Worm (Caenorhabditis elegans) whole organism, late embryonic: ENCODE results near the gene cth-2.
"Not testable (repeated sequence)": the region's sequence is repeated elsewhere in the genome, so short reads cannot be mapped to it uniquely, and the experiment has no call there.

Experiments
- C08G9.2 ChIP-seq: sonication (generic microtip); optimal IDR thresholded peaks from 2 replicates; lab custom pipeline; 2016; ENCODE audit warnings: mild to moderate bottlenecking, missing genetic modification characterization, moderate library complexity, missing compliant biosample characterization
- C38D4.7 ChIP-seq: fragments of 200-800 bp; sonication (Bioruptor generic); optimal IDR thresholded peaks from 2 replicates; lab custom pipeline; 2018; ENCODE audit warnings: mild to moderate bottlenecking, missing genetic modification characterization, moderate library complexity, missing compliant biosample characterization
- F13H6.1 ChIP-seq: sonication (generic microtip); optimal IDR thresholded peaks from 2 replicates; lab custom pipeline; 2016; ENCODE audit warnings: missing genetic modification characterization, missing compliant biosample characterization
- K09A11.1 ChIP-seq: sonication (generic microtip); optimal IDR thresholded peaks from 2 replicates; lab custom pipeline; 2017; ENCODE audit warnings: antibody characterized with exemption, mild to moderate bottlenecking, missing genetic modification characterization, missing compliant biosample characterization; ENCODE audit not compliant: insufficient read depth
- ahr-1 ChIP-seq: sonication (generic microtip); optimal IDR thresholded peaks from 2 replicates; lab custom pipeline; 2016; ENCODE audit warnings: missing genetic modification characterization, missing compliant biosample characterization
- ama-1 ChIP-seq: fragments of 150-350 bp; optimal IDR thresholded peaks from 2 replicates; lab custom pipeline; 2014
- ceh-18 ChIP-seq: sonication (generic microtip); optimal IDR thresholded peaks from 2 replicates; lab custom pipeline; 2016; ENCODE audit warnings: missing genetic modification characterization, missing compliant biosample characterization
- ceh-19 ChIP-seq: fragments of 200-800 bp; sonication (Bioruptor generic); optimal IDR thresholded peaks from 2 replicates; lab custom pipeline; 2018; ENCODE audit warnings: mild to moderate bottlenecking, missing genetic modification characterization, missing compliant biosample characterization
- ceh-34 ChIP-seq: sonication (generic microtip); optimal IDR thresholded peaks from 2 replicates; lab custom pipeline; 2016; ENCODE audit warnings: mild to moderate bottlenecking, missing genetic modification characterization, missing compliant biosample characterization
- dve-1 ChIP-seq: sonication (generic microtip); optimal IDR thresholded peaks from 2 replicates; lab custom pipeline; 2017; ENCODE audit warnings: antibody characterized with exemption, mild to moderate bottlenecking, missing genetic modification characterization, missing compliant biosample characterization
- elt-2 ChIP-seq: sonication (generic microtip); optimal IDR thresholded peaks from 2 replicates; lab custom pipeline; 2016; ENCODE audit warnings: missing genetic modification reagents, missing genetic modification characterization, missing compliant biosample characterization
- elt-4 ChIP-seq: sonication (generic microtip); optimal IDR thresholded peaks from 2 replicates; lab custom pipeline; 2016; ENCODE audit warnings: missing genetic modification characterization, missing compliant biosample characterization
- ets-4 ChIP-seq: sonication (generic microtip); optimal IDR thresholded peaks from 2 replicates; lab custom pipeline; 2016; ENCODE audit warnings: missing genetic modification characterization, missing compliant biosample characterization
- eyg-1 ChIP-seq: sonication (generic microtip); optimal IDR thresholded peaks from 2 replicates; lab custom pipeline; 2016; ENCODE audit warnings: missing genotype, missing genetic modification characterization, missing compliant biosample characterization
- fkh-10 ChIP-seq: fragments of 150-350 bp; optimal IDR thresholded peaks from 2 replicates; lab custom pipeline; 2014; ENCODE audit warnings: missing biosample characterization, missing genetic modification reagents, missing genetic modification characterization
- fkh-6 ChIP-seq: sonication (generic microtip); optimal IDR thresholded peaks from 2 replicates; lab custom pipeline; 2016; ENCODE audit warnings: missing genetic modification characterization, missing compliant biosample characterization
- hlh-13 ChIP-seq: fragments of 200-800 bp; sonication (Bioruptor generic); optimal IDR thresholded peaks from 2 replicates; lab custom pipeline; 2018; ENCODE audit warnings: mild to moderate bottlenecking, missing genetic modification characterization, missing compliant biosample characterization
- nfya-1 ChIP-seq: sonication (generic microtip); optimal IDR thresholded peaks from 2 replicates; lab custom pipeline; 2017; ENCODE audit warnings: missing genetic modification characterization, mild to moderate bottlenecking, missing compliant biosample characterization, antibody characterized with exemption, moderate library complexity
- nhr-11 ChIP-seq: fragments of 150-350 bp; optimal IDR thresholded peaks from 2 replicates; lab custom pipeline; 2014; ENCODE audit warnings: missing biosample characterization, missing genetic modification characterization
- nhr-232 ChIP-seq: sonication (generic microtip); optimal IDR thresholded peaks from 2 replicates; lab custom pipeline; 2016; ENCODE audit warnings: missing genetic modification characterization, missing compliant biosample characterization
- pag-3 ChIP-seq: sonication (generic microtip); optimal IDR thresholded peaks from 2 replicates; lab custom pipeline; 2016; ENCODE audit warnings: missing compliant biosample characterization, missing genetic modification characterization, borderline replicate concordance
- pax-1 ChIP-seq: fragments of 150-350 bp; optimal IDR thresholded peaks from 2 replicates; lab custom pipeline; 2014; ENCODE audit warnings: missing biosample characterization, missing genetic modification characterization
- pha-4 ChIP-seq: fragments of 150-350 bp; optimal IDR thresholded peaks from 2 replicates; lab custom pipeline; 2018; ENCODE audit warnings: missing biosample characterization, missing genetic modification reagents, missing genetic modification characterization
- pqm-1 ChIP-seq: sonication (generic microtip); optimal IDR thresholded peaks from 2 replicates; lab custom pipeline; 2016; ENCODE audit warnings: missing genetic modification characterization, missing compliant biosample characterization
- pros-1 ChIP-seq: fragments of 150-350 bp; optimal IDR thresholded peaks from 2 replicates; lab custom pipeline; 2014; ENCODE audit warnings: missing biosample characterization, missing genetic modification reagents, missing genetic modification characterization
- sox-2 ChIP-seq: fragments of 200-800 bp; sonication (Bioruptor generic); IDR thresholded peaks from 2 replicates; pipeline ENCODE4 v1.3.6; 2022; ENCODE audit warnings: missing genetic modification reagents, missing genetic modification characterization, missing compliant biosample characterization
- tbx-2 ChIP-seq: sonication (generic microtip); optimal IDR thresholded peaks from 2 replicates; lab custom pipeline; 2016; ENCODE audit warnings: missing genetic modification characterization, missing compliant biosample characterization
- tbx-7 ChIP-seq: sonication (generic microtip); optimal IDR thresholded peaks from 2 replicates; lab custom pipeline; 2016; ENCODE audit warnings: missing genotype, missing genetic modification characterization, missing compliant biosample characterization
- unc-3 ChIP-seq, 2 experiments: fragments of 200-800 bp in 1 of 2; sonication (Bioruptor generic) in 1 of 2; sonication (generic microtip) in 1 of 2; conservative IDR thresholded peaks in 1 of 2; optimal IDR thresholded peaks in 1 of 2; 2 replicates each; pipeline versions ENCODE4 v1.3.6 to Lab custom; 2016 to 2022; ENCODE audit warnings: missing compliant biosample characterization in 2 of 2, missing genetic modification characterization in 2 of 2, missing genetic modification reagents in 1 of 2
- unc-42 ChIP-seq: sonication (generic microtip); optimal IDR thresholded peaks from 2 replicates; lab custom pipeline; 2016; ENCODE audit warnings: missing genotype, missing genetic modification characterization, missing compliant biosample characterization
- unc-86 ChIP-seq: sonication (generic microtip); optimal IDR thresholded peaks from 2 replicates; lab custom pipeline; 2016; ENCODE audit warnings: missing genetic modification characterization, missing compliant biosample characterization
- ztf-16 ChIP-seq: sonication (generic microtip); optimal IDR thresholded peaks from 2 replicates; lab custom pipeline; 2017; ENCODE audit warnings: missing genetic modification characterization, missing compliant biosample characterization

cth-2 gene

ce11 chrII:7098578-7098977 lies 40.8 kb upstream of the cth-2 start, which contains the start of gene mct-5:
Gene mct-5, minus strand, starts transcription at chrII:7098593.
- TF ChIP-seq elt-4 (tag; lab: Kevin White, UChicago) = no peak
- no peak for TF ChIP-seq tbx-2 (tag; lab: Kevin White, UChicago)
- TF ChIP-seq ceh-18 (tag; lab: Kevin White, UChicago) = no peak
- TF ChIP-seq ceh-34 (tag; lab: Kevin White, UChicago) = no peak
- TF ChIP-seq dve-1 (tag; lab: Kevin White, UChicago) = no peak
- TF ChIP-seq unc-86 = no peak
- TF ChIP-seq fkh-6 (tag; lab: Kevin White, UChicago) = no peak
- no peak for TF ChIP-seq pag-3 (tag; lab: Kevin White, UChicago)
- no peak for TF ChIP-seq elt-2 (tag; lab: Kevin White, UChicago)
- no peak for TF ChIP-seq ceh-19 (GFP tag; lab: Kevin White, UChicago)
- TF ChIP-seq ahr-1 = no peak
- TF ChIP-seq pha-4 (tag; lab: Kevin White, UChicago) = no peak

ce11 chrII:7095970-7096369 lies 38.2 kb upstream of the cth-2 start:
- TF ChIP-seq hlh-13 (GFP tag; lab: Kevin White, UChicago) (no peak), elt-2 (tag; lab: Kevin White, UChicago) (no peak), dve-1 (tag; lab: Kevin White, UChicago) (no peak), K09A11.1 (tag; lab: Kevin White, UChicago) (no peak), ama-1 (no peak), nfya-1 (tag; lab: Kevin White, UChicago) (no peak), pha-4 (tag; lab: Kevin White, UChicago) (no peak), ceh-19 (GFP tag; lab: Kevin White, UChicago) (no peak), C08G9.2 (no peak), unc-3 (GFP tag; conservative IDR thresholded peaks at IDR 0.05; lab: Robert Waterston, UW) (no peak), unc-3 (tag; optimal IDR thresholded peaks at IDR 0.05; lab: Kevin White, UChicago) (no peak), tbx-7 (tag; lab: Kevin White, UChicago) (no peak), ets-4 (no peak), fkh-6 (tag; lab: Kevin White, UChicago) (no peak), pqm-1 (tag; lab: Kevin White, UChicago) (no peak), ztf-16 (tag; lab: Kevin White, UChicago) (no peak)

- no peak for TF ChIP-seq pag-3 (tag; lab: Kevin White, UChicago)
- TF ChIP-seq ama-1 = peak; percentile 73
- TF ChIP-seq nhr-11 = no peak
- TF ChIP-seq ceh-18 (tag; lab: Kevin White, UChicago) = no peak
- TF ChIP-seq F13H6.1 = no peak
- TF ChIP-seq unc-42 = no peak
These were observed 35.6 kb upstream of the cth-2 start, which contains the start of gene T02G5.3 for ce11 chrII:7093339-7093821. Gene T02G5.3, plus strand, starts transcription at chrII:7093389.

DNA sequence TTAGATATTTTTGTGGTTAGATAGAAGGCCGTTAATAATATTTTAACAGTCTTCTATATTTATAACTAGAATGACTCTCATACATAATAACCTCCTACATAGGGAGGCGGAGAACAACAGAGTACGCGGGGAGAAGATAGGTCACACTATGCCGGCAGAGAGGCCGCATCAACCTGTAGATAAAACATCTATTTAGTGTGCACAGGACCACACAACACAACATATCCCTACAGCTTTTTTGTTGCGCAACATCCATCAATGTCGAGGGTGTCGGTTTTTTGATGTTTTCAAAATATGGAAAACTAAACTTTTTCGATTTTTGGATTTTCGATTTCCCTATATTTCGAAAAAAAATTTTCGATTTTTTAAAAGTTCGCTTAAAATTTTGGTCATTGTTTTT lies 33.1 kb upstream of the cth-2 start:
- TF ChIP-seq pax-1 (tag; lab: Kevin White, UChicago) (no peak), nhr-11 (no peak), C38D4.7 (no peak), ets-4 (no peak), elt-4 (tag; lab: Kevin White, UChicago) (no peak), sox-2 (GFP tag; lab: Robert Waterston, UW) (no peak), nhr-232 (no peak), dve-1 (tag; lab: Kevin White, UChicago) (no peak), nfya-1 (tag; lab: Kevin White, UChicago) (no peak)
- TF ChIP-seq, all 69 proteins: peak for 0

DNA sequence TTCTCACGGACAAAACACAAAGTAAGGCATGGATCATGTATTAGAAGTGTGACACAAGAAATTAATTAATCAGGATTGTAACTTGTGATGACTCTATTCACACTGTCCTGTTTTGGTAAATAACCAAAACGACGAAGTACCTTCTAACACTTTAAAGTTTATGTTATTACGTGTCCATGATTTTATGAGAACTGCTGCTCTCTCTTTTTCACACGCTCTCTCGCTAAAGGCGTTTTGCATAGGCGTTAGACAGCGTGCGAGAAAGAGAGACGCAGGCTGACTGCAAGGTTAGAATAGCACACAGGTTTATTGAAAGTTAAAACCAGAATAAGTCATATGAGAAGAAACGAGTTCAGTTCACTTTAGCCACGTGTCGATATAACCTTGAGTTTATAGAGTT lies 32.3 kb upstream of the cth-2 start:
- TF ChIP-seq unc-42 (peak; percentile 39), fkh-10 (GFP tag; lab: Kevin White, UChicago) (no peak)

DNA sequence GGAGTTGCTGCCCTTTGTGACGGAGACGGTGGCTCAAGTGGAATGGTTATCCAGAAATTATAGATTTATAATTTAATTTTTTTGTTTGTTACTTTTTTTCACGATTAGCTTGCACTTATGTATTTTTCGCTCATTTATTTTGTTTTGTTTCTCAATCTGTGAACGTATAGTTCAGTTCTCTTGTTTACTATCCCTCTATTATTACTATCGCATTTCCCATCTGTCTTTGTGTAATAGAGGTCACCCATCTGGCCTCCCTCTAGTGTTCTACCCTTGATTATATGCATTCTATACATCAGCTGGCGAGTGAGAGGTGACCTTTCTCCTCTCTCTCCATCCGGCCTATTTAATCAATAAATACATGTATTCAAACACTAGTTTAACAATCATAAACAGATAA lies 26.3 kb upstream of the cth-2 start, which contains the start of the genes T02G5.14 and T02G5.15:
T02G5.14 (plus strand) TSS at position 301 of the 400 bp plus-strand sequence.
T02G5.15 (plus strand) TSS at position 301 of the 400 bp plus-strand sequence.
- TF ChIP-seq pros-1 (tag; lab: Kevin White, UChicago); ets-4; eyg-1 (tag; lab: Kevin White, UChicago): not testable (repeated sequence)
